Worm (Caenorhabditis elegans): Measurements from ENCODE around the gene cwp-4.

The cwp-4 gene

DNA sequence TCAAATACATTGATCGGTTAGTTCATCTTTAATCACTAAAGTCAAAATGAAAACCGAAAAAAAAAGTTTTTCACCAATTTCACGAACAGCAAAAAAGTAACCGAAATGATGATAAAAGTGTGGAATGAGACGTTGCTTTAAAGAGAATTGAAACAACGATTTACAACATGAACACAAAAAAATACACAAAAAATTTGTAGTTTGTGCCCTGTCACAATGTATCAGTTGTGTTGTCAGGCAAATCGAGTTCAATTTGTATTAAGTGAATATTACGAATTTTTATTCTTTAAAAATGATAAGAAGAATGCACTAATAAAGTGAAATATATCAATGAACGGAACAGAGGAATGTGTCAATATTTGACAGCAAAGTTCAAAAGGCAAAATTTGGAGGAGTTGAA, 21.7 kb upstream of the cwp-4 start:
- TF ChIP-seq ref-1 (GFP tag; conservative IDR thresholded peaks at IDR 0.05) (no peak), tab-1 (GFP tag; IDR thresholded peaks at IDR 0.05) (no peak), flt-1 (GFP tag; IDR thresholded peaks at IDR 0.05) (no peak), cog-1 (tag; optimal IDR thresholded peaks at IDR 0.05) (no peak), ztf-29 (GFP tag; IDR thresholded peaks at IDR 0.05) (no peak), klf-2 (GFP tag; conservative IDR thresholded peaks at IDR 0.05) (no peak), med-1 (GFP tag; optimal IDR thresholded peaks at IDR 0.05; ENCODE audit: insufficient read depth) (no peak), ztf-23 (GFP tag; IDR thresholded peaks at IDR 0.05) (no peak), T22C8.4 (GFP tag; IDR thresholded peaks at IDR 0.05) (no peak)

DNA sequence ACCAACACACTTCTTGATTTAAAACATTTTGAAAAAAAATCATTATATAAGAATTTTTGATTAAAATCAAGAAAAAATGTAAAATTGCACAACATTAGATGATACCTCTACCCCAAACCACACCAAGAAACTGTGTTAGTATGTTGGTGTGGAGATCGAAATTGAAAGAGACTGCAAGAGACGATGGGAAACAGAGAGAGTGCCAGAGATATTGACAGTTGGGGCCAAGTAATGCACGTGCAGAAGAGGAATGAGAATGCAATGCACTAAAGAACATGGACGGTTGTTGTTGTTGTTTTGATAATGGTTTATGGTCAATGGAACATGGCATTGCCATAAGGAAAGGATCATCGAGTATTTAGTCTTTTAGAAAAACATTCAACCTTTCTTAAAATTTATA, 21.3 kb upstream of the cwp-4 start:
- no peak for TF ChIP-seq ztf-29 (GFP tag; IDR thresholded peaks at IDR 0.05)
- no peak for TF ChIP-seq tab-1 (GFP tag; IDR thresholded peaks at IDR 0.05)
- TF ChIP-seq cog-1 (tag; optimal IDR thresholded peaks at IDR 0.05): no peak
- TF ChIP-seq ztf-23 (GFP tag; IDR thresholded peaks at IDR 0.05): no peak
- no peak for TF ChIP-seq ref-1 (GFP tag; conservative IDR thresholded peaks at IDR 0.05)

DNA sequence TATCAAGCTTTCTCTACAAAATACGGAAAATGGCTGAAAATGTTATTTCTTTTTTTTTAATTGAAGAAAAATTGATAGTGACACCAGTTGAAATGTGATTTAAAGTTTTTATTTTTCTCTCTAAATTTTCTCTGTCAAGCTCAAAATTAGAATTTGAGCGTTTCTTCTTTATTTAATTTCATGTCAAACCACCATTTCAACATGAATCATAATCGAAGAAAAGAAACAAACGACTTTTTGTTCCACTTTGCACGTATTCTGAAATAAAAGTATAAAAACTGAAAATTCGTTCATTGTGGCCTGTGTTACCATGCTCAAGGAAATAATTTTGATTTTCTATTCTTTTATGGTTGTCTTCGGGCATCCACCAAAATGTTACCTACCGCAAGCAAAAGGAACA, 20.3 kb upstream of the cwp-4 start, which contains the start of gene K11D12.13:
Gene K11D12.13, plus strand, starts transcription at position 301 of the 400 bp plus-strand sequence.
- TF ChIP-seq med-1 (GFP tag; optimal IDR thresholded peaks at IDR 0.05; ENCODE audit: insufficient read depth) (no peak), ztf-29 (GFP tag; IDR thresholded peaks at IDR 0.05) (no peak), ref-1 (GFP tag; conservative IDR thresholded peaks at IDR 0.05) (no peak), klf-2 (GFP tag; conservative IDR thresholded peaks at IDR 0.05) (no peak), flt-1 (GFP tag; IDR thresholded peaks at IDR 0.05) (no peak), T22C8.4 (GFP tag; IDR thresholded peaks at IDR 0.05) (no peak), tab-1 (GFP tag; IDR thresholded peaks at IDR 0.05) (no peak), ztf-23 (GFP tag; IDR thresholded peaks at IDR 0.05) (no peak), cog-1 (tag; optimal IDR thresholded peaks at IDR 0.05) (no peak)

DNA sequence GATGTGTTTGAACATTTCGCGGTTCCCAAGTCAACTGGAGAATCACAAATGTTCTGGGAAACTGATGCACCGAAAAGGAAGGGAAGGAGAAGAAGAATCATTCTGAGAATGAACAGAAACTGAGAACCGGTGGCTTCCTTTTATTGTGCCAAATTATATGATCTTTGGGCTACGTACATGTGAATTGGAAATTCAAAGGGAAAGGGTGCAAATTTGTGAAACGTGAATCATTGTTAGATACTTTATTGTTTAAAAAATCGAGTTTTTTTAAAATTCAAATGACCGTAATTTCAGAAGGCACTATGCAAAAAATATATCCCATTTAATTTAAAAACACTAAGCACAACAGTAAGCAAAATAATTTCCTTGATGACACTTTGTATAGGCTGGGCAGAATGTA, 18.4 kb upstream of the cwp-4 start, which contains the start of gene K11D12.6:
Gene K11D12.6, minus strand, starts transcription at position 101 of the 400 bp plus-strand sequence.
- TF ChIP-seq cog-1 (tag; optimal IDR thresholded peaks at IDR 0.05): no peak
- no peak for TF ChIP-seq flt-1 (GFP tag; IDR thresholded peaks at IDR 0.05)
- no peak for TF ChIP-seq T22C8.4 (GFP tag; IDR thresholded peaks at IDR 0.05)
- TF ChIP-seq ref-1 (GFP tag; conservative IDR thresholded peaks at IDR 0.05): no peak
- no peak for TF ChIP-seq klf-2 (GFP tag; conservative IDR thresholded peaks at IDR 0.05)
- no peak for TF ChIP-seq med-1 (GFP tag; optimal IDR thresholded peaks at IDR 0.05; ENCODE audit: insufficient read depth)
- no peak for TF ChIP-seq tab-1 (GFP tag; IDR thresholded peaks at IDR 0.05)

DNA sequence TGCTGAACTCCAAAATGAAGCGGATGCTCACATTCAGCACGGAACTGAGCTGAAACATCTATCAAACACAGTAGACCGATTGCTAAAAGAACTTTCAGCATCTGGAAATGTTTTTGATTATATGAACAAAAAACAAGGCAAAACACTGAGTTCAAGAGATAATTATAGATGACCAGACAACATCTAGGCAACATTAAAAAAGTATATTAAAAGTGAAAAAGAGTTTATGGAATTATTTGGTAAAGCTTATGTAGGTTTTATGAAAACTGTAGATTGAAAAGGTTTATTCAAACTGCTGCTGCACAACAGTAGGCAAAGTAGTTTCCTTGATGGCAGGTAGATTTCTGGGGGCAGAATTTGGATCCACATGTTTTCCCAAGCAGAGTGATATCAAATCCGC, 17.1 kb upstream of the cwp-4 start, which contains the start of gene K11D12.7:
Gene K11D12.7, minus strand, starts transcription at position 101 of the 400 bp plus-strand sequence.
- TF ChIP-seq klf-2 (GFP tag; conservative IDR thresholded peaks at IDR 0.05): no peak
- no peak for TF ChIP-seq tab-1 (GFP tag; IDR thresholded peaks at IDR 0.05)
- TF ChIP-seq ztf-23 (GFP tag; IDR thresholded peaks at IDR 0.05): no peak
- TF ChIP-seq med-1 (GFP tag; optimal IDR thresholded peaks at IDR 0.05; ENCODE audit: insufficient read depth): no peak
- no peak for TF ChIP-seq cog-1 (tag; optimal IDR thresholded peaks at IDR 0.05)
- no peak for TF ChIP-seq flt-1 (GFP tag; IDR thresholded peaks at IDR 0.05)
- no peak for TF ChIP-seq T22C8.4 (GFP tag; IDR thresholded peaks at IDR 0.05)
- no peak for TF ChIP-seq ref-1 (GFP tag; conservative IDR thresholded peaks at IDR 0.05)
- TF ChIP-seq ztf-29 (GFP tag; IDR thresholded peaks at IDR 0.05): no peak

DNA sequence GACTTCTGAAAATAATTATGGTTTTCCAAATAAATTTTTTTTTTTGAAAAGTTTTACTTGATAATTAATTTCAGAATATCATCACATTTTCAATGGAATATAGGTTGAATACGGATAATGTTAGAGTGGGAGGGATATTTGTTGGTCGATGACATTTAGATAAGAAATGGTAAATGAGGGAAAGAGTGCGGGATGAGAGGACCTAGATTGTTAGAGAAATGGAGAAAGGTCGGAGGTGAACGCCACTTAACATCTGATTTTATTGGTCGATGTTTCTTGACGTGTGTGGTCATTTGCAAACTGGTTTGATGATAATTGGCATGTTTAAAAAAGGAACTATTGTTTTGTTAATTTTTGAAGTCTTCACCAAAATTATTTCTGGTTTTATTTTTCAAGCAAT, 15.0 kb upstream of the cwp-4 start:
- no peak for TF ChIP-seq T22C8.4 (GFP tag; IDR thresholded peaks at IDR 0.05)
- TF ChIP-seq tab-1 (GFP tag; IDR thresholded peaks at IDR 0.05): no peak
- no peak for TF ChIP-seq klf-2 (GFP tag; conservative IDR thresholded peaks at IDR 0.05)

DNA sequence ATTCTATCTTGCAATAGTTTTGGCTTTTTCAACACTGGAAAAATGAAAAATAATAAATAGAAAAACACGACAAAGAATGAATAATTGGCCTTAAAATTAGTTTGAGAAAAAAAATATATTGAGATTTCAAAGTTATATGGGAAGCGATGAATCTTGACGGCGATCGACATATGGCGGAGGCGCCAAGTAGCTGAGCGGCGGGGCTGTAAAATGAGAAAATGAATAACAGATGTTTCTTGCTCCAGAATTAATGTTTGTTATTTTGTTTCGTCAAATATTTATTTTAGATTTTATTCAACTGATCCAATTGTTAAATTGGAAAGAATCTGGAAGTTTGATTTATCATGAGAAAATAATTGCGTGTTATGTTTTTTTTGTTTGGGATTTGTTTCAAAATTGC, 13.9 kb upstream of the cwp-4 start, which contains the start of gene K11D12.11:
Gene K11D12.11, minus strand, starts transcription at position 42 of the 400 bp plus-strand sequence.
- TF ChIP-seq cog-1 (tag; optimal IDR thresholded peaks at IDR 0.05) (no peak), ref-1 (GFP tag; conservative IDR thresholded peaks at IDR 0.05) (no peak), flt-1 (GFP tag; IDR thresholded peaks at IDR 0.05) (no peak), med-1 (GFP tag; optimal IDR thresholded peaks at IDR 0.05; ENCODE audit: insufficient read depth) (no peak), klf-2 (GFP tag; conservative IDR thresholded peaks at IDR 0.05) (no peak), tab-1 (GFP tag; IDR thresholded peaks at IDR 0.05) (no peak), ztf-29 (GFP tag; IDR thresholded peaks at IDR 0.05) (no peak), ztf-23 (GFP tag; IDR thresholded peaks at IDR 0.05) (no peak), T22C8.4 (GFP tag; IDR thresholded peaks at IDR 0.05) (no peak)

DNA sequence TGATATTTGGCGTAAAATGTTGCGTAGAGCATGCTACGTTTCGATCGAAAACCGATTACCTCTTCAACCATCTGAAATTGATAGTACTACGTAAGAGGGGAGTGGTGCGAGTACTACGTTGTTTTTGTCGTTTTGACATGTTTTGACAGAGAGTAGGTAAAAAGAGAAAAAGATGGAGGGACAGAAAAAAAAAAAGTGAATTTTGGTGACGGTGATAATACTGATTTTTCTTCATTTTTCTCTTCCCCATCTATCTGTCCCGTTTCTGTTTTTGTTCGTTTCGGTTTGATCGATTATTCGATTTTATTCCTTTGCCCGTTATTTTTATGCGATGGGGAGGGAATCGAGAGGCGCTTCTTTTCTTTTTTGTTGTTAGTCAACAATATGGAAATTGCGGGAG, 12.5 kb upstream of the cwp-4 start, which contains the start of gene K11D12.8:
Gene K11D12.8, minus strand, starts transcription at position 77 of the 400 bp plus-strand sequence.
- TF ChIP-seq ztf-23 (GFP tag; IDR thresholded peaks at IDR 0.05) (no peak), ztf-29 (GFP tag; IDR thresholded peaks at IDR 0.05) (no peak), flt-1 (GFP tag; IDR thresholded peaks at IDR 0.05) (no peak), tab-1 (GFP tag; IDR thresholded peaks at IDR 0.05) (no peak), ref-1 (GFP tag; conservative IDR thresholded peaks at IDR 0.05) (no peak), T22C8.4 (GFP tag; IDR thresholded peaks at IDR 0.05) (no peak), med-1 (GFP tag; optimal IDR thresholded peaks at IDR 0.05; ENCODE audit: insufficient read depth) (no peak), cog-1 (tag; optimal IDR thresholded peaks at IDR 0.05) (no peak), klf-2 (GFP tag; conservative IDR thresholded peaks at IDR 0.05) (no peak)

DNA sequence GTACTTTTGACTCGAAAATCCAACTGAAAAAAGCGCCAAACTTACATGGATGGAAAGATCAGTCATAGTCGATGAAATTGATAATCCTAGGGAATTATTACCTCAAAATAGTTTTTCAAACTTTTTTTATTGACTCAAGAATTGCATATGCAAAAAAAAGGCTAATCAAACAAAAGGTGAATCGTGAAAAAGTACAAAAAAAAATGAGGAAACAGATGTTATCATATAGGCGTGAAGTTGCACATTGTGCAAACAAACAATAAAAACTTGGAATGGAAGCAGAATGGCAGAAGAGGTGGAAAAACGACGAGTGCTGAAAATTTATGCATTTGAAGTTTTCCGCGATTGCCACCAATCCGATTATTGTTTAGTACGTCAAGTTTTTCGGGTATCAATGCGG, 7.3 kb upstream of the cwp-4 start, which contains the start of gene exc-14:
Gene exc-14, minus strand, starts transcription at position 101 of the 400 bp plus-strand sequence.
- TF ChIP-seq klf-2 (GFP tag; conservative IDR thresholded peaks at IDR 0.05) (no peak), med-1 (GFP tag; optimal IDR thresholded peaks at IDR 0.05; ENCODE audit: insufficient read depth) (no peak), flt-1 (GFP tag; IDR thresholded peaks at IDR 0.05) (no peak), T22C8.4 (GFP tag; IDR thresholded peaks at IDR 0.05) (no peak), ref-1 (GFP tag; conservative IDR thresholded peaks at IDR 0.05) (no peak), ztf-23 (GFP tag; IDR thresholded peaks at IDR 0.05) (no peak), tab-1 (GFP tag; IDR thresholded peaks at IDR 0.05) (no peak), cog-1 (tag; optimal IDR thresholded peaks at IDR 0.05) (no peak), ztf-29 (GFP tag; IDR thresholded peaks at IDR 0.05) (no peak)

DNA sequence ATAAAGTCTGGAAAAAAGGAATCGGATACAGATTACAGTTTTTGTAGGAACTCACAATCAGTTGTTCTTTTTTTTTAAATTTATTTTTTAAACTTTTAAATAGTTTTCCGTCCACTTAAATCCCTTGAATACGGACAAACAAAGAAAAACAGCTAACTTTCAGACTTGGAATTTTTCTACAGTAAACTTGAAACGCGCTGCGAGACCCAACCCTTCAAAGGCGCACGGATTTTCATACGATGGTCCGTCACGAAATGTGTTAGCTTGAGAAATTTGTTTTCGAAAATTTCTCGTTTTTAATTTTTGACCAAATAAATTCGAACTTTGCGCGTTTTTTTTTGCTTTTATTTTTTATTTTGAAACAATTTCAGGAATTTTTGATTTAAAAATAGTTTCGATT, 6.9 kb upstream of the cwp-4 start:
- TF ChIP-seq flt-1 (GFP tag; IDR thresholded peaks at IDR 0.05) (no peak), T22C8.4 (GFP tag; IDR thresholded peaks at IDR 0.05) (no peak), ztf-29 (GFP tag; IDR thresholded peaks at IDR 0.05) (no peak), cog-1 (tag; optimal IDR thresholded peaks at IDR 0.05) (no peak), klf-2 (GFP tag; conservative IDR thresholded peaks at IDR 0.05) (no peak), med-1 (GFP tag; optimal IDR thresholded peaks at IDR 0.05; ENCODE audit: insufficient read depth) (no peak), ref-1 (GFP tag; conservative IDR thresholded peaks at IDR 0.05) (no peak), tab-1 (GFP tag; IDR thresholded peaks at IDR 0.05) (no peak), ztf-23 (GFP tag; IDR thresholded peaks at IDR 0.05) (no peak)

Measured in whole organism, midembryonic.